Worm (Caenorhabditis elegans) whole organism, late embryonic: ENCODE measurements around the gene F54E12.2.

Source experiments
- C38D4.7 ChIP-seq: fragments of 200-800 bp; sonication (Bioruptor generic); optimal IDR thresholded peaks from 2 replicates; lab custom pipeline; 2018; ENCODE audit warnings: mild to moderate bottlenecking, missing genetic modification characterization, moderate library complexity, missing compliant biosample characterization
- K02D7.2 ChIP-seq: sonication (generic microtip); optimal IDR thresholded peaks from 2 replicates; lab custom pipeline; 2017; ENCODE audit warnings: mild to moderate bottlenecking, missing genetic modification characterization, missing compliant biosample characterization
- K09A11.1 ChIP-seq: sonication (generic microtip); optimal IDR thresholded peaks from 2 replicates; lab custom pipeline; 2017; ENCODE audit warnings: antibody characterized with exemption, mild to moderate bottlenecking, missing genetic modification characterization, missing compliant biosample characterization; ENCODE audit not compliant: insufficient read depth
- Y22D7AL.16 ChIP-seq: sonication (generic microtip); optimal IDR thresholded peaks from 2 replicates; lab custom pipeline; 2016; ENCODE audit warnings: missing genetic modification characterization, missing compliant biosample characterization
- ahr-1 ChIP-seq: sonication (generic microtip); optimal IDR thresholded peaks from 2 replicates; lab custom pipeline; 2016; ENCODE audit warnings: missing genetic modification characterization, missing compliant biosample characterization
- ama-1 ChIP-seq: fragments of 150-350 bp; optimal IDR thresholded peaks from 2 replicates; lab custom pipeline; 2014
- ceh-14 ChIP-seq: sonication (generic microtip); optimal IDR thresholded peaks from 2 replicates; lab custom pipeline; 2016; ENCODE audit warnings: missing genotype, missing genetic modification characterization, missing compliant biosample characterization
- ceh-2 ChIP-seq: sonication (generic microtip); optimal IDR thresholded peaks from 2 replicates; lab custom pipeline; 2016; ENCODE audit warnings: missing genotype, missing genetic modification characterization, missing compliant biosample characterization
- ceh-22 ChIP-seq: sonication (generic microtip); optimal IDR thresholded peaks from 2 replicates; lab custom pipeline; 2017; ENCODE audit warnings: missing biosample characterization, missing genetic modification characterization
- ceh-30 ChIP-seq: fragments of 150-350 bp; optimal IDR thresholded peaks from 2 replicates; lab custom pipeline; 2014; ENCODE audit warnings: missing biosample characterization, missing genetic modification characterization
- ceh-45 ChIP-seq: fragments of 200-800 bp; sonication (Bioruptor generic); IDR thresholded peaks from 2 replicates; pipeline ENCODE4 v1.3.6; 2022; ENCODE audit warnings: missing genetic modification reagents, missing genetic modification characterization, missing compliant biosample characterization
- ceh-9 ChIP-seq: sonication (generic microtip); optimal IDR thresholded peaks from 2 replicates; lab custom pipeline; 2016; ENCODE audit warnings: mild to moderate bottlenecking, missing genetic modification characterization, inconsistent platforms, missing compliant biosample characterization
- che-1 ChIP-seq: sonication (generic microtip); optimal IDR thresholded peaks from 2 replicates; lab custom pipeline; 2016; ENCODE audit warnings: mild to moderate bottlenecking, missing genetic modification characterization, missing compliant biosample characterization
- dve-1 ChIP-seq: sonication (generic microtip); optimal IDR thresholded peaks from 2 replicates; lab custom pipeline; 2017; ENCODE audit warnings: antibody characterized with exemption, mild to moderate bottlenecking, missing genetic modification characterization, missing compliant biosample characterization
- elt-2 ChIP-seq: sonication (generic microtip); optimal IDR thresholded peaks from 2 replicates; lab custom pipeline; 2016; ENCODE audit warnings: missing genetic modification reagents, missing genetic modification characterization, missing compliant biosample characterization
- ets-4 ChIP-seq: sonication (generic microtip); optimal IDR thresholded peaks from 2 replicates; lab custom pipeline; 2016; ENCODE audit warnings: missing genetic modification characterization, missing compliant biosample characterization
- eyg-1 ChIP-seq: sonication (generic microtip); optimal IDR thresholded peaks from 2 replicates; lab custom pipeline; 2016; ENCODE audit warnings: missing genotype, missing genetic modification characterization, missing compliant biosample characterization
- fkh-6 ChIP-seq: sonication (generic microtip); optimal IDR thresholded peaks from 2 replicates; lab custom pipeline; 2016; ENCODE audit warnings: missing genetic modification characterization, missing compliant biosample characterization
- gmeb-2 ChIP-seq: sonication (generic microtip); optimal IDR thresholded peaks from 2 replicates; lab custom pipeline; 2016; ENCODE audit warnings: missing genetic modification characterization, inconsistent platforms, missing compliant biosample characterization
- hlh-13 ChIP-seq: fragments of 200-800 bp; sonication (Bioruptor generic); optimal IDR thresholded peaks from 2 replicates; lab custom pipeline; 2018; ENCODE audit warnings: mild to moderate bottlenecking, missing genetic modification characterization, missing compliant biosample characterization
- lim-6 ChIP-seq: sonication (generic microtip); optimal IDR thresholded peaks from 2 replicates; lab custom pipeline; 2016; ENCODE audit warnings: missing genetic modification characterization, missing compliant biosample characterization
- madf-2 ChIP-seq: sonication (generic microtip); optimal IDR thresholded peaks from 2 replicates; lab custom pipeline; 2017; ENCODE audit warnings: missing genetic modification characterization, missing compliant biosample characterization
- mec-3 ChIP-seq: sonication (generic microtip); optimal IDR thresholded peaks from 2 replicates; lab custom pipeline; 2016; ENCODE audit warnings: borderline replicate concordance, missing genetic modification characterization, missing compliant biosample characterization
- npax-4 ChIP-seq: sonication (generic microtip); optimal IDR thresholded peaks from 2 replicates; lab custom pipeline; 2016; ENCODE audit warnings: missing genetic modification characterization, missing compliant biosample characterization
- pag-3 ChIP-seq: sonication (generic microtip); optimal IDR thresholded peaks from 2 replicates; lab custom pipeline; 2016; ENCODE audit warnings: missing compliant biosample characterization, missing genetic modification characterization, borderline replicate concordance
- pat-9 ChIP-seq: fragments of 200-800 bp; sonication (Bioruptor generic); optimal IDR thresholded peaks from 2 replicates; lab custom pipeline; 2018; ENCODE audit warnings: mild to moderate bottlenecking, missing genetic modification characterization, moderate library complexity, missing compliant biosample characterization
- pax-1 ChIP-seq: fragments of 150-350 bp; optimal IDR thresholded peaks from 2 replicates; lab custom pipeline; 2014; ENCODE audit warnings: missing biosample characterization, missing genetic modification characterization
- pha-2 ChIP-seq: sonication (generic microtip); optimal IDR thresholded peaks from 2 replicates; lab custom pipeline; 2017; ENCODE audit warnings: mild to moderate bottlenecking, missing genetic modification characterization, missing compliant biosample characterization
- pqm-1 ChIP-seq: sonication (generic microtip); optimal IDR thresholded peaks from 2 replicates; lab custom pipeline; 2016; ENCODE audit warnings: missing genetic modification characterization, missing compliant biosample characterization
- pros-1 ChIP-seq: fragments of 150-350 bp; optimal IDR thresholded peaks from 2 replicates; lab custom pipeline; 2014; ENCODE audit warnings: missing biosample characterization, missing genetic modification reagents, missing genetic modification characterization
- ref-2 ChIP-seq: sonication (generic microtip); optimal IDR thresholded peaks from 2 replicates; lab custom pipeline; 2016; ENCODE audit warnings: missing genetic modification characterization, missing compliant biosample characterization
- rnt-1 ChIP-seq: sonication (generic microtip); optimal IDR thresholded peaks from 2 replicates; lab custom pipeline; 2016; ENCODE audit warnings: missing genetic modification characterization, missing compliant biosample characterization
- sdc-2 ChIP-seq: sonication (generic microtip); optimal IDR thresholded peaks from 2 replicates; lab custom pipeline; 2016; ENCODE audit warnings: missing genotype, missing genetic modification characterization, missing compliant biosample characterization
- sox-2 ChIP-seq: fragments of 200-800 bp; sonication (Bioruptor generic); IDR thresholded peaks from 2 replicates; pipeline ENCODE4 v1.3.6; 2022; ENCODE audit warnings: missing genetic modification reagents, missing genetic modification characterization, missing compliant biosample characterization
- tbx-2 ChIP-seq: sonication (generic microtip); optimal IDR thresholded peaks from 2 replicates; lab custom pipeline; 2016; ENCODE audit warnings: missing genetic modification characterization, missing compliant biosample characterization
- unc-55 ChIP-seq: sonication (generic microtip); optimal IDR thresholded peaks from 2 replicates; lab custom pipeline; 2017; ENCODE audit warnings: missing biosample characterization, missing genetic modification reagents, missing genetic modification characterization
- ztf-16 ChIP-seq: sonication (generic microtip); optimal IDR thresholded peaks from 2 replicates; lab custom pipeline; 2017; ENCODE audit warnings: missing genetic modification characterization, missing compliant biosample characterization

The F54E12.2 gene

DNA sequence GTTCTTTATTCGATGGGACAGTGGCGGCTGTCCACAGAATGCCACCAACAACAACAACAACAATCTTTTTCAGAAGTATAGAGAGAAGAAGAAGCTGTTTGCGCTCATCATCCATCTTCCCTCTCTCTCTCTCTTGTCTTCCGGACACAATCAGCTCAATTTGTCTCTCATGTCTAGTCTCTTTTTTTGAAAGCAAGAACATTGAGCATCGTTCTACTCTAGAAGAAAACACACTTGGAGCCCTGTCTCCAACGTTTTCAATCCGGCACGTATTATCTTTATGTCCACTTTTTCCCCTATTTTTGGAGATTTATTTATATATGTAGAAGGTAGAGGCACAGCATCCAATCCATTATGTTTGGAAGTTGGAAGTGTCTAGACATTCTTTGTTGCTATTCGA, 11.8 kb upstream of the F54E12.2 start:
- TF ChIP-seq C38D4.7 (GFP tag; lab: Kevin White, UChicago) (no peak), ets-4 (tag; lab: Kevin White, UChicago) (no peak), ref-2 (tag; lab: Kevin White, UChicago) (no peak), ceh-30 (tag; lab: Kevin White, UChicago) (no peak), npax-4 (tag; lab: Kevin White, UChicago) (no peak), ahr-1 (tag; lab: Kevin White, UChicago) (no peak), ztf-16 (tag; lab: Kevin White, UChicago) (no peak), rnt-1 (tag; lab: Kevin White, UChicago) (no peak), dve-1 (tag; lab: Kevin White, UChicago) (no peak), ceh-9 (tag; lab: Kevin White, UChicago) (no peak), pat-9 (tag; lab: Kevin White, UChicago) (no peak), che-1 (tag; lab: Kevin White, UChicago) (no peak), pqm-1 (tag; lab: Kevin White, UChicago) (no peak), pros-1 (tag; lab: Kevin White, UChicago) (no peak), pha-2 (no peak), pag-3 (tag; lab: Kevin White, UChicago) (no peak), Y22D7AL.16 (tag; lab: Kevin White, UChicago) (no peak), ama-1 (lab: Kevin White, UChicago) (no peak)

DNA sequence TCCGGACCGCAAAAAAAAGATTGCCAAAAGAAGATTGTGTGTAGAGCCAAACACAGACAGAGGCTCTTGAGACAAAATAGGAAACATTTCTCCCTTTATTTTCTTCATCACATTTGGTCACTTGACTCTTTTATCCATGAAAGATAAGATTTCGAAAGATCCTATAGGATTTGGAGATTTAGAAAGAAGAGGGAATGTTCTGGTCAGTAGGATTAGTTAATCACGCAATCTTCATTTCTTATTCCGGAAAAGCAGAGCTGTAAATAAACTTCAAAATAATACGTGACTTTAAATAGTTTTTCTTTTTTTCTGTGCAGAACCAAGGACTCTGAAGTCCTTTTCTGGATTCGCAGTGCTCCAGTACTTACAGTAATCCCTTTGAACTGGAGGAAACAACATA, 10.3 kb upstream of the F54E12.2 start:
- no peak for TF ChIP-seq elt-2 (tag; lab: Kevin White, UChicago)
- TF ChIP-seq hlh-13 (GFP tag; lab: Kevin White, UChicago) = no peak
- TF ChIP-seq madf-2 (tag; lab: Kevin White, UChicago) = no peak
- TF ChIP-seq K09A11.1 (tag; lab: Kevin White, UChicago) = no peak
- TF ChIP-seq ceh-30 (tag; lab: Kevin White, UChicago) = no peak
- no peak for TF ChIP-seq gmeb-2 (tag; lab: Kevin White, UChicago)
- TF ChIP-seq K02D7.2 (tag; lab: Kevin White, UChicago) = no peak
- TF ChIP-seq fkh-6 = no peak
- TF ChIP-seq ztf-16 (tag; lab: Kevin White, UChicago) = no peak
- no peak for TF ChIP-seq pat-9 (tag; lab: Kevin White, UChicago)
- no peak for TF ChIP-seq Y22D7AL.16 (tag; lab: Kevin White, UChicago)
- no peak for TF ChIP-seq ceh-14 (tag; lab: Kevin White, UChicago)
- TF ChIP-seq pqm-1 (tag; lab: Kevin White, UChicago) = no peak
- no peak for TF ChIP-seq ceh-2
- TF ChIP-seq sox-2 = no peak
- no peak for TF ChIP-seq pag-3 (tag; lab: Kevin White, UChicago)
- TF ChIP-seq ama-1 (lab: Kevin White, UChicago) = no peak
- TF ChIP-seq sdc-2 = no peak
- TF ChIP-seq, all 69 proteins: peak for 0

DNA sequence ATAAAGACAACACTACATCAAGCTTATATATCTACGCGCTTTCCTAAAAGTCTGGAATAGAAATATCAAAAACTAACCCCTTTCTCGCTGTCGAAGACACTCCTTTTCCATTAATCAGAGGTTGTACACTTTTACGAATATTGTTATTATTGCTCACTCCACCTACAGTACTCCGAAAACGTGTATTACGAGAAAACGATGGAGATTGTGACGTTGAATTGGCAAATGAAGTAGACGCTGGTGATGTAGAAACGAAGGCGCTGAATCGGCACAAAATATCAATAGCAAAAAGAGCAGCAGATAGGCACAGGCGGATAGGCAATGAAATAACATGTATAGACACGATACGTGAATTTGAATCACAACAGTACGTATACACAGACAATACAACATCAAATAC, 7.3 kb upstream of the F54E12.2 start:
- no peak for TF ChIP-seq pax-1
- TF ChIP-seq tbx-2 (tag; lab: Kevin White, UChicago) = no peak
- TF ChIP-seq K02D7.2 (tag; lab: Kevin White, UChicago) = no peak
- no peak for TF ChIP-seq ceh-30 (tag; lab: Kevin White, UChicago)
- no peak for TF ChIP-seq ceh-45 (GFP tag; lab: Robert Waterston, UW)
- TF ChIP-seq sdc-2 = no peak
- no peak for TF ChIP-seq lim-6
- no peak for TF ChIP-seq C38D4.7 (GFP tag; lab: Kevin White, UChicago)
- no peak for TF ChIP-seq unc-55 (GFP tag; lab: Kevin White, UChicago)
- no peak for TF ChIP-seq pqm-1 (tag; lab: Kevin White, UChicago)
- TF ChIP-seq, all 69 proteins: peak for 0

DNA sequence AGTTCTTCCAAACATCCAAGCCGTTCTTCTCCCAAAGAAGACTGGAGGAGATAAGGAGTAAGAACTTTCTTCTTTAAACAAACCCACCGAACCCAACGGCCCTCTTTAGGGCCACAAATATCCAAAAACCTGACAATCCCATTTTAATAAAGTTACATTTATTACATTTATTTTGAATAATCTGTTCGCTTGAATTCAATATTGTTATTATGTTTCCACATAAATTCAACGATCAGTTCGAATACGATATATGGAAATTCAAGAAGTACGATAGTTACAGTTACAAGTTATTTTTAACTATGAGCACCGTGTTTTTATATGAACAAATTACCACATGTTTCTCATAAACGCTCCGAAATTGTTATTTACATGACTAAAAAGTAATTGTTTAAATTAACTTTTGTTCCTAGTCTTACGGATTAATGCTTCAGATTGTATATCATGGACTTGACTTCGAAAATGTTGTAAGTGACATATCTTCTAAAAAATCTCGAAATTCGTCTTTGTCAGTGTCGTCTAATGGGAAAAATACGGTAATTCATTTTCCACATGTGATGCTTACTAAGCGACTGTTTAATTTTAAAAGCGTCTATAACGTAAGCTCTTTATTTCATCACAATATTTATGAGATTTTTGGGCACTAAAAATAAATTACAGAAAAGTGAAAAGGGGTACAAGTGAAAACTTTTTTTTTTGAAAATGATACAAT, 3.9 kb upstream of the F54E12.2 start:
- TF ChIP-seq K09A11.1 (tag; lab: Kevin White, UChicago) (no peak), pha-2 (no peak), mec-3 (tag; lab: Kevin White, UChicago) (no peak), ceh-22 (tag; lab: Kevin White, UChicago) (no peak), eyg-1 (no peak), ceh-30 (tag; lab: Kevin White, UChicago) (no peak), Y22D7AL.16 (tag; lab: Kevin White, UChicago) (no peak), pax-1 (no peak)
